Worm (Caenorhabditis elegans): Measurements from ENCODE around the gene Y43F4A.1.

Y43F4A.1 gene

ce11 chrIII:13187773-13188172 lies 35.1 kb upstream of the Y43F4A.1 start (continued):
- TF ChIP-seq lir-3 (tag; optimal IDR thresholded peaks at IDR 0.05; ENCODE audit: poor library complexity), result peak; percentile 94
- TF ChIP-seq ceh-63 (GFP tag; optimal IDR thresholded peaks at IDR 0.05), result peak; percentile 60
- peak in 1 of 2 experiments; percentile 98 for TF ChIP-seq ztf-11 (tag; optimal IDR thresholded peaks at IDR 0.05)
- peak; percentile 71 to 75 for TF ChIP-seq efl-1 (optimal IDR thresholded peaks at IDR 0.05)
- TF ChIP-seq efl-1 (GFP tag; optimal IDR thresholded peaks at IDR 0.05 in 1 of 2), result peak; percentile 69 to 96
- TF ChIP-seq lin-13 (GFP tag; optimal IDR thresholded peaks at IDR 0.05), result peak; percentile 22

ce11 chrIII:13201079-13201478 lies 21.8 kb upstream of the Y43F4A.1 start:
- TF ChIP-seq skn-1 (tag; optimal IDR thresholded peaks at IDR 0.05), result no peak
- TF ChIP-seq nhr-85 (tag), result peak; percentile 47

- no peak for TF ChIP-seq mab-9 (GFP tag; IDR thresholded peaks at IDR 0.05)
- TF ChIP-seq lin-15B (tag; optimal IDR thresholded peaks at IDR 0.05), result no peak
- no peak for TF ChIP-seq vab-15 (tag; optimal IDR thresholded peaks at IDR 0.05)
- no peak for TF ChIP-seq hlh-17 (GFP tag; optimal IDR thresholded peaks at IDR 0.05; ENCODE audit: borderline replicate concordance)
- TF ChIP-seq zip-4 (GFP tag; optimal IDR thresholded peaks at IDR 0.05), result no peak
- TF ChIP-seq snu-23 (GFP tag; optimal IDR thresholded peaks at IDR 0.05), result no peak
- TF ChIP-seq hlh-4 (tag; optimal IDR thresholded peaks at IDR 0.05), result no peak
- no peak for TF ChIP-seq ces-1 (GFP tag; optimal IDR thresholded peaks at IDR 0.05)
- TF ChIP-seq dpl-1 (GFP tag; optimal IDR thresholded peaks at IDR 0.05), result no peak
- TF ChIP-seq alr-1 (tag; optimal IDR thresholded peaks at IDR 0.05; ENCODE audit: borderline replicate concordance), result no peak
- TF ChIP-seq blmp-1 (tag; optimal IDR thresholded peaks at IDR 0.05), result no peak
- TF ChIP-seq lsy-2 (tag; optimal IDR thresholded peaks at IDR 0.05), result no peak
- TF ChIP-seq fkh-8 (tag; optimal IDR thresholded peaks at IDR 0.05), result no peak
- no peak for TF ChIP-seq lin-39 (tag; optimal IDR thresholded peaks at IDR 0.05)
- TF ChIP-seq unc-130 (tag; optimal IDR thresholded peaks at IDR 0.05), result no peak
- TF ChIP-seq unc-30 (tag; optimal IDR thresholded peaks at IDR 0.05), result no peak
- TF ChIP-seq elt-2 (tag; optimal IDR thresholded peaks at IDR 0.05), result no peak
- no peak for TF ChIP-seq nhr-11 (tag; optimal IDR thresholded peaks at IDR 0.05)
- no peak for TF ChIP-seq dsc-1 (tag; optimal IDR thresholded peaks at IDR 0.05)
Observed at ce11 chrIII:13201901-13202300, 21.0 kb upstream of the Y43F4A.1 start.

ce11 chrIII:13204682-13205081 lies 18.2 kb upstream of the Y43F4A.1 start, which contains the start of gene Y39E4B.11:
Y39E4B.11 (plus strand) TSS chrIII:13204982.
- TF ChIP-seq efl-1 (optimal IDR thresholded peaks at IDR 0.05), result no peak
- peak in 1 of 2 experiments; percentile 31 for TF ChIP-seq efl-1 (GFP tag; optimal IDR thresholded peaks at IDR 0.05 in 1 of 2)
- no peak for TF ChIP-seq lir-3 (tag; optimal IDR thresholded peaks at IDR 0.05; ENCODE audit: poor library complexity)

- TF ChIP-seq lin-35 (GFP tag; optimal IDR thresholded peaks at IDR 0.05) (no peak), zip-4 (GFP tag; optimal IDR thresholded peaks at IDR 0.05) (no peak), mab-9 (GFP tag; IDR thresholded peaks at IDR 0.05) (no peak), rnt-1 (tag; optimal IDR thresholded peaks at IDR 0.05) (no peak), hlh-4 (tag; optimal IDR thresholded peaks at IDR 0.05) (no peak), mep-1 (tag; optimal IDR thresholded peaks at IDR 0.05) (no peak), hlh-17 (GFP tag; optimal IDR thresholded peaks at IDR 0.05; ENCODE audit: borderline replicate concordance) (no peak), lin-39 (tag; optimal IDR thresholded peaks at IDR 0.05) (no peak), tlp-1 (tag; optimal IDR thresholded peaks at IDR 0.05) (no peak), isw-1 (GFP tag; IDR thresholded peaks at IDR 0.05) (no peak), C34B4.2 (tag; optimal IDR thresholded peaks at IDR 0.05) (no peak), elt-3 (tag; optimal IDR thresholded peaks at IDR 0.05) (no peak), nhr-76 (tag; optimal IDR thresholded peaks at IDR 0.05) (no peak)
Observed at ce11 chrIII:13208978-13209377, 13.9 kb upstream of the Y43F4A.1 start.
